Worm (Caenorhabditis elegans) whole organism, L4/young adult: ENCODE results near the gene H17B01.2.

Source experiments
- W03F9.2 ChIP-seq: fragments of 150-350 bp; optimal IDR thresholded peaks from 2 replicates; lab custom pipeline; 2014; ENCODE audit warnings: missing biosample characterization, missing genetic modification characterization
- dao-5 ChIP-seq: sonication (generic microtip); optimal IDR thresholded peaks from 2 replicates; lab custom pipeline; 2016; ENCODE audit warnings: missing genotype, missing genetic modification characterization, moderate library complexity, missing compliant biosample characterization

DNA sequence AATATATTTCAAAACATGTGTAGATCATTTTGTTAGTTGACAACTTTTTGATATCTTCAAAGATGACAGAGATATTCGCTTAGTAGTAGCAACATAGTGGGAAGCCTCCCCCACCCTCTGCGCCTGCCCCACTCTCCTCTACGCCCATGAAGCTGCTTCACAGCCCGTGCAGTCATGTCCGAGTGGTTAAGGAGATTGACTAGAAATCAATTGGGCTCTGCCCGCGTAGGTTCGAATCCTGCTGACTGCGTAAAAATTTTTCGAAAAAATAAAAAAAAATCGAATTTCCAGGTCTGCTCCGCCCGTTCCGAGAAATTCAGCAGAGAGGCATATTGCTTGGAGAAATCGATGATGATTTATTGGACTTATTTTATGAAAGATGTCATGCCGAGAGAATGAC, 49.5 kb downstream of the H17B01.2 start:
- TF ChIP-seq W03F9.2 (tag; lab: Kevin White, UChicago) (no peak), dao-5 (no peak)
